Fruit fly (Drosophila melanogaster): Measurements from ENCODE around the gene thoc6.
A peak's percentile ranks its signal among the peaks of the same experiment; 100 is the strongest.

Gene thoc6

DNA sequence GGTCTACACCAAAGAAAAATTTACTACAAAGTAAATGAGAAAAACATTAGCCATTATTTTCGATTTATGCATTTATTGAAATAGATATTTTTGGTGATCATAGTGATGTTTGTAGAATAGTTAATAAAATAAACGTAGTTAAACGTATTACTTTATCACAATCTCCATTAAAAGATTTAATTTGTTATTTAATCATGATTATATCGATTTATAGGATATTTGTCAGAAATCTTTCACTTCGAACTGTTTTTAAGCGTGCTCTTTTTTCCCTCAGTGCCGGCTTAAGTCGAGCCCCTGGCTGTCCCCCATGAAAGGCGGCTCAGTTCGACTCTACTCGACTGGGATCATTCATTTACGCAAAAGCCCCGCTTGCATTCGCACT is 30.1 kb upstream of the thoc6 start (continued):
- peak; percentile 21; the same call in 1 of the 2 replicates for TF ChIP-seq CG15336 (GFP tag; IDR thresholded peaks at IDR 0.05)
- no peak for TF ChIP-seq CG8319 (GFP tag; optimal IDR thresholded peaks at IDR 0.05)
- TF ChIP-seq CG6808 (GFP tag; optimal IDR thresholded peaks at IDR 0.05), result no peak
- no peak for TF ChIP-seq CG11902 (GFP tag; optimal IDR thresholded peaks at IDR 0.05)
- no peak for TF ChIP-seq fkh (GFP tag; optimal IDR thresholded peaks at IDR 0.05)
- no peak for TF ChIP-seq CG3032 (tag; optimal IDR thresholded peaks at IDR 0.05)
- no peak for TF ChIP-seq CG7368 (GFP tag; optimal IDR thresholded peaks at IDR 0.05)
- no peak for TF ChIP-seq Smox (GFP tag; optimal IDR thresholded peaks at IDR 0.05)
- no peak for TF ChIP-seq CG6792 (GFP tag; optimal IDR thresholded peaks at IDR 0.05)
- TF ChIP-seq CG32006 (GFP tag; optimal IDR thresholded peaks at IDR 0.05), result peak; percentile 52
- TF ChIP-seq spab (GFP tag; optimal IDR thresholded peaks at IDR 0.05), result no peak
- peak; percentile 53 for TF ChIP-seq Eip78C (GFP tag)
- no peak for TF ChIP-seq CG6163 (GFP tag; IDR thresholded peaks at IDR 0.05)
- TF ChIP-seq Eip75B (GFP tag; optimal IDR thresholded peaks at IDR 0.05), result no peak
- TF ChIP-seq CG34406 (GFP tag; optimal IDR thresholded peaks at IDR 0.05), result no peak

DNA sequence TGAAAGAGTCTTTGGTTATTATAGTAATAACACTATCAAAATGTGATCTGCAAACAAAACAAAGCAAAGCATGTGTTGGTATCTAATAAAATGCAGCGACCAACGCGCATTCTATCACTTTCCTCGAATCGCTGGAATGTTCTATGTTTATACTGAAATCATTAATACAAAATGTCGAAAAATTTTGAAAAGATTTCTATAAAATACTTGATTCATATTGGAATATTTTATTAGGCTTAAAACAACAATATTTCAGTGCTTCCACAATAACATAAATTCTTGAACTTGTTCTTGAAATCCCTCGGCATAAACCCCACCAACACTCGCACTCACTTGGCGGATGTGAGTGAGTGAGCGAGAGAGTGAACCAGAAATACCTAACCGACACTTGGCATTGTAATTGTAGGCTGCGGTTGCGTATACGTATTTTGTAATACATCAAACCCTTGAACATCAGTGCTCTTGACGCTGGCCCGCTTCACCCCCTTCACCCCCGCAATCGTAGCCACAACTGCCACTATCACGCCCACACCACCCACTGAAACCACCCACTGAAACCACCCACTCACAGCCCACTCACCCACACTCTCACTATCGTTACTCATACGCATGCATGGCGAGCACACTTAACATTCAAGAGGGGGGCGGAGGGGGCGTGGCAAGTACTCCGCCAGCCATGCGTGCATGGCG is 29.6 kb upstream of the thoc6 start:
- TF ChIP-seq CG11902 (GFP tag; optimal IDR thresholded peaks at IDR 0.05), result no peak
- peak; percentile 36; the same call in 1 of the 3 replicates for TF ChIP-seq CG6163 (GFP tag; IDR thresholded peaks at IDR 0.05)
- TF ChIP-seq CG6276 (GFP tag; optimal IDR thresholded peaks at IDR 0.05), result no peak
- peak; percentile 66 for TF ChIP-seq eg (GFP tag; IDR thresholded peaks at IDR 0.05)
- TF ChIP-seq OdsH (GFP tag; optimal IDR thresholded peaks at IDR 0.05), result no peak
- TF ChIP-seq Hr4 (GFP tag; optimal IDR thresholded peaks at IDR 0.05), result peak; percentile 33
- TF ChIP-seq CG32006 (GFP tag; optimal IDR thresholded peaks at IDR 0.05), result peak; percentile 17
- peak; percentile 72 for TF ChIP-seq CG15336 (GFP tag; IDR thresholded peaks at IDR 0.05)
- TF ChIP-seq acj6 (GFP tag; optimal IDR thresholded peaks at IDR 0.05), result peak; percentile 11

DNA sequence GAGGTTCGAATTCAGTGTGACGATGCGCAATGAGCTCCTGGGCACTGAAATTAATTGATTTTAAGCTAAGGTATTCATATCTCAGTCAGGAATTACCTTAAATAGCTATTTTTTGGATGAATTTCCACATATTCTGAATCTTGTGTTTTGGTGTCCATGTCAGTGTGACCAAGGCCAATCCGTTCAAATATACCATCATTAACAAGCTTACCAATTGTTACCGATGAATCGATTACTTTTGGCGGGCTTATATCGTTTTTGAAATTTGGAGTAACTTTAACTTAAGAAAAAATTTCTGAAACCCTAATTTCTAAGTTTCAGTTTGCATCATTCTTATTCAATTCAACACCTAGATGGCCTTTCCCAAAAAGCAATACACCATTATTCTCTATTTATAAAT is 12.4 kb upstream of the thoc6 start, which contains the start of gene Tsen54:
TSS of gene Tsen54 (minus strand) at position 175 of the 400 bp plus-strand sequence.
- TF ChIP-seq CG11902 (GFP tag; optimal IDR thresholded peaks at IDR 0.05), result no peak
- TF ChIP-seq CG1621 (tag; optimal IDR thresholded peaks at IDR 0.05), result no peak
- TF ChIP-seq CG34406 (GFP tag; optimal IDR thresholded peaks at IDR 0.05), result no peak
- no peak for TF ChIP-seq cyc (GFP tag; optimal IDR thresholded peaks at IDR 0.05)
- no peak for TF ChIP-seq eg (GFP tag; IDR thresholded peaks at IDR 0.05)
- TF ChIP-seq Hr4 (GFP tag; optimal IDR thresholded peaks at IDR 0.05), result no peak
- TF ChIP-seq Gug (GFP tag; IDR thresholded peaks at IDR 0.05), result no peak
- TF ChIP-seq CG32006 (GFP tag; optimal IDR thresholded peaks at IDR 0.05), result no peak
- no peak for TF ChIP-seq Hr38 (GFP tag; optimal IDR thresholded peaks at IDR 0.05)
- TF ChIP-seq Sox14 (GFP tag; optimal IDR thresholded peaks at IDR 0.05), result no peak
- no peak for TF ChIP-seq lz (GFP tag; optimal IDR thresholded peaks at IDR 0.05)
- no peak for TF ChIP-seq net (GFP tag; optimal IDR thresholded peaks at IDR 0.05)
- no peak for TF ChIP-seq esn (GFP tag; optimal IDR thresholded peaks at IDR 0.05)
- TF ChIP-seq salr (GFP tag; optimal IDR thresholded peaks at IDR 0.05), result no peak
- no peak for TF ChIP-seq Lpt (GFP tag; optimal IDR thresholded peaks at IDR 0.05)
- no peak for TF ChIP-seq Eip93F (GFP tag; optimal IDR thresholded peaks at IDR 0.05)
- TF ChIP-seq Smox (GFP tag; optimal IDR thresholded peaks at IDR 0.05), result no peak
- TF ChIP-seq spab (GFP tag; optimal IDR thresholded peaks at IDR 0.05), result no peak
- no peak for TF ChIP-seq CG7368 (GFP tag; optimal IDR thresholded peaks at IDR 0.05)
- TF ChIP-seq OdsH (GFP tag; optimal IDR thresholded peaks at IDR 0.05), result no peak

- TF ChIP-seq esn (GFP tag; optimal IDR thresholded peaks at IDR 0.05) (no peak), CG16779 (tag; optimal IDR thresholded peaks at IDR 0.05) (no peak), svp (GFP tag) (no peak), dac (GFP tag; optimal IDR thresholded peaks at IDR 0.05) (no peak), pdm3 (GFP tag; optimal IDR thresholded peaks at IDR 0.05) (no peak), vri (GFP tag; optimal IDR thresholded peaks at IDR 0.05) (no peak), CG34406 (GFP tag; optimal IDR thresholded peaks at IDR 0.05) (no peak), CG31627 (GFP tag; optimal IDR thresholded peaks at IDR 0.05) (no peak)
These were observed 10.2 kb upstream of the thoc6 start, which contains the start of gene Ak1 for dm6 chr3L:12203736-12204135. TSS of gene Ak1 (minus strand) at chr3L:12204082.

Measured in whole organism, prepupa.